Worm (Caenorhabditis elegans) whole organism, young adult: Measurements from ENCODE around the gene fbxa-115.

Experiments used
- B0019.2 ChIP-seq: fragments of 200-800 bp; sonication (Bioruptor generic); conservative IDR thresholded peaks from 2 replicates; pipeline ENCODE4 v1.3.6; 2022; ENCODE audit warnings: missing genetic modification reagents, missing genetic modification characterization, missing compliant biosample characterization
- B0035.1 ChIP-seq: sonication (generic microtip); optimal IDR thresholded peaks from 2 replicates; lab custom pipeline; 2016; ENCODE audit warnings: missing genetic modification characterization, mild to moderate bottlenecking, missing compliant biosample characterization, missing genotype, missing genetic modification reagents
- B0261.1 ChIP-seq: sonication (generic microtip); optimal IDR thresholded peaks from 2 replicates; lab custom pipeline; 2016; ENCODE audit warnings: mild to moderate bottlenecking, missing genetic modification characterization, moderate library complexity, missing compliant biosample characterization
- C17E4.6 ChIP-seq: fragments of 200-800 bp; sonication (Bioruptor generic); IDR thresholded peaks from 2 replicates; pipeline ENCODE4 v1.3.6; 2022; ENCODE audit warnings: missing genetic modification reagents, missing genetic modification characterization, missing compliant biosample characterization
- K11D2.4 ChIP-seq: fragments of 200-800 bp; sonication (Bioruptor generic); IDR thresholded peaks from 2 replicates; pipeline ENCODE4 v1.3.6; 2022; ENCODE audit warnings: missing genetic modification reagents, missing genetic modification characterization, missing compliant biosample characterization
- T26A5.8 ChIP-seq: sonication (generic microtip); optimal IDR thresholded peaks from 2 replicates; lab custom pipeline; 2016; ENCODE audit warnings: missing genetic modification characterization, missing compliant biosample characterization
- Y79H2A.3 ChIP-seq: fragments of 200-800 bp; sonication (Bioruptor generic); conservative IDR thresholded peaks from 2 replicates; pipeline ENCODE4 v1.3.6; 2022; ENCODE audit warnings: missing genetic modification reagents, missing genetic modification characterization, missing compliant biosample characterization
- ama-1 ChIP-seq, 3 experiments: fragments of 150-350 bp in 1 of 3; sonication (generic microtip) in 2 of 3; optimal IDR thresholded peaks; 2 replicates each; lab custom pipeline; 2014 to 2018; ENCODE audit warnings: missing biosample characterization in 2 of 3, missing genetic modification characterization in 2 of 3, missing genetic modification reagents in 2 of 3
- athp-1 ChIP-seq: sonication (generic microtip); optimal IDR thresholded peaks from 2 replicates; lab custom pipeline; 2017; ENCODE audit warnings: mild to moderate bottlenecking, missing genetic modification characterization, missing compliant biosample characterization
- attf-6 ChIP-seq: fragments of 200-800 bp; sonication (Bioruptor generic); IDR thresholded peaks from 2 replicates; pipeline ENCODE4 v1.3.6; 2022; ENCODE audit warnings: missing genetic modification reagents, missing genetic modification characterization, missing compliant biosample characterization
- ccch-3 ChIP-seq: fragments of 200-800 bp; sonication (Bioruptor generic); optimal IDR thresholded peaks from 2 replicates; lab custom pipeline; 2018; ENCODE audit warnings: mild to moderate bottlenecking, missing genetic modification characterization, missing compliant biosample characterization
- cebp-1 ChIP-seq, 2 experiments: fragments of 200-800 bp in 1 of 2; sonication (Bioruptor generic) in 1 of 2; sonication (generic microtip) in 1 of 2; IDR thresholded peaks in 1 of 2; optimal IDR thresholded peaks in 1 of 2; 2 replicates each; pipeline versions ENCODE4 v1.3.6 to Lab custom; 2017 to 2022; ENCODE audit warnings: missing compliant biosample characterization in 2 of 2, missing genetic modification characterization in 2 of 2, mild to moderate bottlenecking in 1 of 2, missing genetic modification reagents in 1 of 2, moderate library complexity in 1 of 2
- ceh-79 ChIP-seq: sonication (generic microtip); optimal IDR thresholded peaks from 2 replicates; lab custom pipeline; 2017; ENCODE audit warnings: mild to moderate bottlenecking, missing genetic modification characterization, missing compliant biosample characterization
- dox-1 ChIP-seq: fragments of 200-800 bp; sonication (Bioruptor generic); IDR thresholded peaks from 2 replicates; pipeline ENCODE4 v1.3.6; 2022; ENCODE audit warnings: missing genetic modification reagents, missing genetic modification characterization, missing compliant biosample characterization
- dpff-1 ChIP-seq: sonication (generic microtip); optimal IDR thresholded peaks from 2 replicates; lab custom pipeline; 2017; ENCODE audit warnings: mild to moderate bottlenecking, missing genetic modification characterization, missing compliant biosample characterization
- dpl-1 ChIP-seq: fragments of 150-350 bp; optimal IDR thresholded peaks from 2 replicates; lab custom pipeline; 2014; ENCODE audit warnings: missing biosample characterization, missing genetic modification reagents, missing genetic modification characterization
- egl-18 ChIP-seq: fragments of 200-800 bp; sonication (Bioruptor generic); IDR thresholded peaks from 2 replicates; pipeline ENCODE4 v1.3.6; 2022; ENCODE audit warnings: missing genetic modification reagents, missing genetic modification characterization, missing compliant biosample characterization
- him-1 ChIP-seq: sonication (generic microtip); optimal IDR thresholded peaks from 2 replicates; lab custom pipeline; 2016; ENCODE audit warnings: missing genotype, missing genetic modification reagents, missing genetic modification characterization, missing compliant biosample characterization
- hmg-20 ChIP-seq: fragments of 200-800 bp; sonication (Bioruptor generic); IDR thresholded peaks from 2 replicates; pipeline ENCODE4 v1.3.6; 2022; ENCODE audit warnings: missing genetic modification reagents, missing genetic modification characterization, missing compliant biosample characterization
- lag-1 ChIP-seq: fragments of 200-800 bp; sonication (Bioruptor generic); IDR thresholded peaks from 2 replicates; pipeline ENCODE4 v1.3.6; 2022; ENCODE audit warnings: missing genetic modification reagents, missing genetic modification characterization, missing compliant biosample characterization
- let-607 ChIP-seq, 2 experiments: fragments of 200-800 bp in 1 of 2; sonication (Bioruptor generic) in 1 of 2; sonication (generic microtip) in 1 of 2; optimal IDR thresholded peaks; 2 replicates each; lab custom pipeline; 2016 to 2018; ENCODE audit warnings: mild to moderate bottlenecking in 2 of 2, missing compliant biosample characterization in 2 of 2, missing genetic modification characterization in 2 of 2, moderate library complexity in 2 of 2, missing genotype in 1 of 2
- lin-35 ChIP-seq, 3 experiments: fragments of 150-350 bp in 2 of 3; sonication (generic microtip) in 1 of 3; optimal IDR thresholded peaks; 2 replicates each; lab custom pipeline; 2014 to 2018; ENCODE audit warnings: missing biosample characterization in 3 of 3, missing genetic modification characterization in 3 of 3, missing genetic modification reagents in 3 of 3
- lin-54 ChIP-seq: fragments of 200-800 bp; sonication (Bioruptor generic); optimal IDR thresholded peaks from 2 replicates; lab custom pipeline; 2018; ENCODE audit warnings: mild to moderate bottlenecking, missing genetic modification characterization, missing compliant biosample characterization
- lsy-27 ChIP-seq: sonication (generic microtip); optimal IDR thresholded peaks from 2 replicates; lab custom pipeline; 2017; ENCODE audit warnings: missing genetic modification characterization, mild to moderate bottlenecking, missing compliant biosample characterization, antibody characterized with exemption, missing genotype, borderline replicate concordance; ENCODE audit not compliant: insufficient read depth
- madf-3 ChIP-seq: fragments of 200-800 bp; sonication (Bioruptor generic); IDR thresholded peaks from 2 replicates; pipeline ENCODE4 v1.3.6; 2022; ENCODE audit warnings: missing genetic modification reagents, missing genetic modification characterization, missing compliant biosample characterization
- mes-4 ChIP-seq: sonication (generic microtip); optimal IDR thresholded peaks from 2 replicates; lab custom pipeline; 2016; ENCODE audit warnings: missing genotype, missing genetic modification characterization, missing compliant biosample characterization
- nfyb-1 ChIP-seq: fragments of 200-800 bp; sonication (Bioruptor generic); IDR thresholded peaks from 2 replicates; pipeline ENCODE4 v1.3.6; 2022; ENCODE audit warnings: missing genetic modification reagents, missing genetic modification characterization, missing compliant biosample characterization
- rec-8 ChIP-seq, 2 experiments: sonication (generic microtip); optimal IDR thresholded peaks; 2 replicates each; lab custom pipeline; 2016; ENCODE audit warnings: mild to moderate bottlenecking in 2 of 2, missing genetic modification characterization in 2 of 2, missing genetic modification reagents in 2 of 2, missing genotype in 2 of 2, missing biosample characterization in 1 of 2, missing compliant biosample characterization in 1 of 2, moderate library complexity in 1 of 2
- sea-2 ChIP-seq: fragments of 200-800 bp; sonication (Bioruptor generic); IDR thresholded peaks from 2 replicates; pipeline ENCODE4 v1.3.6; 2022; ENCODE audit warnings: missing genetic modification characterization, missing compliant biosample characterization
- snpc-1.3 ChIP-seq: sonication (generic microtip); optimal IDR thresholded peaks from 2 replicates; lab custom pipeline; 2017; ENCODE audit warnings: missing genetic modification characterization, mild to moderate bottlenecking, missing compliant biosample characterization, antibody characterized with exemption, moderate library complexity, missing genotype, missing genetic modification reagents; ENCODE audit not compliant: insufficient read depth
- sptf-2 ChIP-seq: fragments of 200-800 bp; sonication (Bioruptor generic); optimal IDR thresholded peaks from 2 replicates; lab custom pipeline; 2018; ENCODE audit warnings: mild to moderate bottlenecking, missing genetic modification characterization, missing compliant biosample characterization
- zim-3 ChIP-seq: sonication (generic microtip); optimal IDR thresholded peaks from 2 replicates; lab custom pipeline; 2017; ENCODE audit warnings: mild to moderate bottlenecking, missing genetic modification characterization, moderate library complexity, missing compliant biosample characterization
- ztf-25 ChIP-seq: fragments of 200-800 bp; sonication (Bioruptor generic); IDR thresholded peaks from 2 replicates; pipeline ENCODE4 v1.3.6; 2022; ENCODE audit warnings: missing genetic modification reagents, missing genetic modification characterization, missing compliant biosample characterization
- ztf-28 ChIP-seq: fragments of 200-800 bp; sonication (Bioruptor generic); IDR thresholded peaks from 2 replicates; pipeline ENCODE4 v1.3.6; 2022; ENCODE audit warnings: missing genetic modification reagents, missing genetic modification characterization, missing compliant biosample characterization
- ztf-3 ChIP-seq: fragments of 200-800 bp; sonication (Bioruptor generic); optimal IDR thresholded peaks from 2 replicates; lab custom pipeline; 2018; ENCODE audit warnings: mild to moderate bottlenecking, missing genetic modification characterization, missing compliant biosample characterization
- ztf-6 ChIP-seq: fragments of 200-800 bp; sonication (Bioruptor generic); IDR thresholded peaks from 2 replicates; pipeline ENCODE4 v1.3.6; 2022; ENCODE audit warnings: missing genetic modification reagents, missing genetic modification characterization, missing compliant biosample characterization

Gene fbxa-115

DNA sequence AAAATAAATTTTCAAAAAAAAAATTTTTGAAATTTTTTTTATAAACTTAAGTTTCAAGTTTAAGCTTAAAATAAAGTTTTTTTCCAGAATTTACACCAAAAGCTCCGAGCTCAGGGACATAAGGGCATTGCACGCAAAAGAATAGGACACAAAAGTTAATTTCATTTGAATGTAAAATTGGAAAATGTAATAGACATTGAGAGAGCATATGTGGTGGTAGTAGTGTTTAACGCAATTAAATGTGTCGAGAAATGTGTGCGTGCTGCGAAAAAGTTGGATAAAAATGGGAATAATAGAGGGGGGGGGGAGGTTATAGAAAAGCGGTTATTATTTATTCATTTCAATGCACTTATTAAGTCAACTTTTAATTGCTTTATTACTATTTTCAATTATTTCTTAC, 28.7 kb upstream of the fbxa-115 start (continued):
- no peak for TF ChIP-seq athp-1 (tag; lab: Kevin White, UChicago)
- TF ChIP-seq madf-3, result no peak

DNA sequence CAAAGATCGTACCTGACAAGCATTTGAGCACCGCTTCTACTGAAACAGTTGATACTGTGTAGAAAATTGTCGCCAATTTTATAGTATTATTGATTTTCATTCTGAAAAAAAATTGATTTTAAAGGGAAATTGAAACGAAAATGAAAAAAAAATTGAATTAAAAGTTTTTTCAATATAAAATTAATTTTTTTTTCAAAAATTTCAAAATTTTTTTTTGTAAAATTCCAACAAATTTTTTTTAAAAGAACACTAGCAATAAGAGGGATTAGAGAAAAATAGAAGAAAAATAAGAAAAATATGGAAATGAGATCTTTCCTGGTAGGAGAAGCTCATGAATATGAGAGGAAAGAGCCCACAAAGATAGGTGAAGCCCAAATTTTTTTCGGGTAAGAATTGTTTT, 23.2 kb upstream of the fbxa-115 start, which contains the start of gene Y113G7B.11:
Y113G7B.11 (minus strand) TSS at position 101 of the 400 bp plus-strand sequence.
- no peak for TF ChIP-seq cebp-1 (GFP tag; IDR thresholded peaks at IDR 0.05; lab: Robert Waterston, UW)
- TF ChIP-seq cebp-1 (tag; optimal IDR thresholded peaks at IDR 0.05; lab: Kevin White, UChicago), result no peak
- TF ChIP-seq ztf-28 (GFP tag; lab: Robert Waterston, UW), result no peak
- TF ChIP-seq dox-1 (GFP tag; lab: Robert Waterston, UW), result no peak
- no peak for TF ChIP-seq egl-18 (GFP tag; lab: Robert Waterston, UW)
- TF ChIP-seq ama-1 (optimal IDR thresholded peaks at IDR 0.05; lab: Kevin White, UChicago), result no peak
- no peak for TF ChIP-seq ama-1 (GFP tag; optimal IDR thresholded peaks at IDR 0.05; lab: Kevin White, UChicago)
- no peak for TF ChIP-seq rec-8 (tag; optimal IDR thresholded peaks at IDR 0.05; lab: Kevin White, UChicago)
- TF ChIP-seq ceh-79, result no peak
- TF ChIP-seq lag-1 (GFP tag; lab: Robert Waterston, UW), result no peak
- TF ChIP-seq him-1 (tag; lab: Kevin White, UChicago), result no peak
- TF ChIP-seq ztf-3 (GFP tag; lab: Kevin White, UChicago), result no peak
- TF ChIP-seq let-607 (tag; optimal IDR thresholded peaks at IDR 0.05; lab: Kevin White, UChicago), result no peak

DNA sequence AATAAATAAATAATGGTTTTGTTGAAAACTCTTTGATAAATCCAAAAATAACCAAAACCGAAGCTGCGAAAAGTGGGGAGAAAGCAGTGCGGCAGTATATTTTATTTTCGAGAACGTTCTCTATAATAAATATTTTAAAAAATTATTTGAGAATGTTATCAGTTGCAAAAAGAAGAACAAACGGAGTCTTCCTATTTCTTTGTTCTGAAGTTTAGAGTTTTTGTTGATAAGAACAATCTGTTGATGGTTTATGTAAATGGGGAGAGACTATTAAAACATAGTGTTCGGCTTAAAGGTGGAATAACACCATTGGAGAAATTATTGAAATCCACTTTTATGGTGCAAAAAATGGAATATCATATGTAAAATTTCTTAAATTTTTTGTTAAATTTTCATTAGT, 21.1 kb upstream of the fbxa-115 start:
- TF ChIP-seq B0035.1 (tag; lab: Kevin White, UChicago) (no peak), Y79H2A.3 (GFP tag; lab: Robert Waterston, UW) (no peak), zim-3 (no peak), ccch-3 (no peak), egl-18 (GFP tag; lab: Robert Waterston, UW) (no peak), lsy-27 (tag; lab: Kevin White, UChicago) (no peak)

DNA sequence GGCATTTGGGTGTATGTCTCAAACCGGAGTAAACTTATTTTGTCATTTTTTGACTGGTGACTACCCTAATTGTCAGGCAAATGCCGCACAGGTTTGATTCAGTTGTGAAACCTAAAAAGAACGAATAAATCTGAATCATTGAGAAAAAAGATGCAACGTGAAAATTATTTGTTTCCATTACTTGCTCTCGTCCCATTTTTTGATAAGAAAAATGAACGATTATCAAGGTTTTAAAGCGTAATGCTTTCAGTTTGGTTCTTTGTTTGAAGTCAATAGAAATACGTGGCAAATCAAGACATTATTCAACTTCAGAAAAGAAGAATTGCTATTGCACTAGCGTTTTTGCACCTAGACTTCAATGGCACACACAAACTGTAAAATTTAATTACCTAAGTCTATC, 20.6 kb upstream of the fbxa-115 start, which contains the start of gene Y113G7B.12:
Y113G7B.12 (minus strand) TSS at position 101 of the 400 bp plus-strand sequence.
- TF ChIP-seq nfyb-1 (no peak), attf-6 (no peak), K11D2.4 (no peak), ztf-25 (GFP tag; lab: Robert Waterston, UW) (no peak), egl-18 (GFP tag; lab: Robert Waterston, UW) (no peak), hmg-20 (no peak), dpff-1 (tag; lab: Kevin White, UChicago) (no peak), mes-4 (tag; lab: Kevin White, UChicago) (no peak), sptf-2 (GFP tag; lab: Kevin White, UChicago) (no peak), B0261.1 (tag; lab: Kevin White, UChicago) (no peak)

DNA sequence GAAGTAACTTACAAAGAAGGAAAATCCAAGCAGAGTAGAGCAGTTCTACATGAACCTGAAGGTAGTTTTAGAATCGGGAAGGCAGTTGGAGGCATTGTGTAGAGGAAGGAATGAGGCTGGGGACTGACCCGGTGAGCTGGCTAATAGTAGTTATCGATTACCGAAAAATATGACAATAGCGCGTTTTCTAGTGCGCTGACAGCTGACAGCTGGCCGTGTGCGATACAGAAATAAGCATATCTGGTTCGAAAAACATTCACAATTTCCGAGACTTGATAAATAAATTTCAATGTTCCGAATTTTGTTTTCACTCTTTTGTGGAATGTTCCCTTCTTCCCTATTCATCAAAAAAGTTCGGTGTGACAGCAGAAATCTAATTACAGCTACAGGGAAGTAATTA, 14.1 kb upstream of the fbxa-115 start, which contains the start of the genes fbxb-59 and srbc-34:
fbxb-59 (minus strand) TSS at position 101 of the 400 bp plus-strand sequence.
srbc-34 (plus strand) TSS at position 233 of the 400 bp plus-strand sequence.
- no peak for TF ChIP-seq snpc-1.3 (tag; lab: Kevin White, UChicago)
- TF ChIP-seq T26A5.8 (tag; lab: Kevin White, UChicago), result no peak
- no peak for TF ChIP-seq lin-35 (GFP tag; optimal IDR thresholded peaks at IDR 0.05; lab: Kevin White, UChicago)
- no peak for TF ChIP-seq B0035.1 (tag; lab: Kevin White, UChicago)
- TF ChIP-seq ztf-28 (GFP tag; lab: Robert Waterston, UW), result no peak
- no peak for TF ChIP-seq B0019.2 (GFP tag; lab: Robert Waterston, UW)
- TF ChIP-seq lag-1 (GFP tag; lab: Robert Waterston, UW), result no peak
- no peak for TF ChIP-seq lin-54 (GFP tag; lab: Kevin White, UChicago)
- TF ChIP-seq dpl-1 (GFP tag; lab: Kevin White, UChicago), result no peak
- TF ChIP-seq C17E4.6, result no peak
- TF ChIP-seq ztf-6, result no peak
- no peak for TF ChIP-seq sea-2 (GFP tag; lab: Robert Waterston, UW)
- no peak for TF ChIP-seq zim-3
